Fruit fly (Drosophila melanogaster) whole organism, embryonic: Measurements from ENCODE around the gene CG17199.

Experiments
- Atf6 ChIP-seq: fragments of 200-800 bp; sonication (Bioruptor generic); IDR thresholded peaks from 2 replicates; pipeline ENCODE4 v1.3.6; 2022; ENCODE audit warnings: missing biosample characterization, missing genetic modification characterization
- CG11398 ChIP-seq: fragments of 200-800 bp; sonication (Bioruptor generic); optimal IDR thresholded peaks from 2 replicates; lab custom pipeline; 2016; ENCODE audit warnings: missing biosample characterization, missing genetic modification characterization
- CG11696 ChIP-seq: fragments of 200-800 bp; sonication (Bioruptor generic); IDR thresholded peaks from 2 replicates; pipeline ENCODE4 v1.3.6; 2022; ENCODE audit warnings: missing biosample characterization, missing genetic modification characterization
- CG12769 ChIP-seq: fragments of 200-800 bp; sonication (Bioruptor generic); optimal IDR thresholded peaks from 2 replicates; lab custom pipeline; 2019; ENCODE audit warnings: missing biosample characterization, mild to moderate bottlenecking, missing genetic modification characterization, moderate library complexity
- CG13287 ChIP-seq: fragments of 200-800 bp; sonication (Bioruptor generic); IDR thresholded peaks from 2 replicates; pipeline ENCODE4 v1.3.6; 2022; ENCODE audit warnings: missing biosample characterization, missing genetic modification characterization; ENCODE audit not compliant: partially characterized antibody
- CG14050 ChIP-seq: fragments of 200-800 bp; sonication (Bioruptor generic); IDR thresholded peaks from 3 replicates; pipeline ENCODE4 v1.3.6; 2022; ENCODE audit warnings: missing biosample characterization, missing genetic modification characterization
- CG14710 ChIP-seq: fragments of 200-800 bp; sonication (Bioruptor generic); optimal IDR thresholded peaks from 3 replicates; lab custom pipeline; 2019; ENCODE audit warnings: missing biosample characterization, mild to moderate bottlenecking, missing genetic modification characterization, moderate library complexity
- CG15011 ChIP-seq: fragments of 200-800 bp; sonication (Bioruptor generic); optimal IDR thresholded peaks from 3 replicates; lab custom pipeline; 2018; ENCODE audit warnings: missing biosample characterization, mild to moderate bottlenecking, missing genetic modification characterization
- CG15269 ChIP-seq: fragments of 200-800 bp; sonication (Bioruptor generic); optimal IDR thresholded peaks from 2 replicates; lab custom pipeline; 2018; ENCODE audit warnings: missing biosample characterization, mild to moderate bottlenecking, missing genetic modification characterization, moderate library complexity
- CG15479 ChIP-seq: fragments of 200-800 bp; sonication (Bioruptor generic); optimal IDR thresholded peaks from 3 replicates; lab custom pipeline; 2019; ENCODE audit warnings: missing biosample characterization, mild to moderate bottlenecking, missing genetic modification characterization, moderate library complexity
- CG1603 ChIP-seq: fragments of 200-800 bp; sonication (Bioruptor generic); optimal IDR thresholded peaks from 2 replicates; lab custom pipeline; 2019; ENCODE audit warnings: missing biosample characterization, mild to moderate bottlenecking, missing genetic modification characterization, moderate library complexity
- CG16863 ChIP-seq: fragments of 200-800 bp; sonication (Bioruptor generic); optimal IDR thresholded peaks from 3 replicates; lab custom pipeline; 2016; ENCODE audit warnings: missing biosample characterization, missing genetic modification characterization
- CG17328 ChIP-seq: fragments of 200-800 bp; sonication (Bioruptor generic); IDR thresholded peaks from 2 replicates; pipeline ENCODE4 v1.3.6; 2022; ENCODE audit warnings: missing biosample characterization, missing genetic modification characterization
- CG18599 ChIP-seq: fragments of 200-800 bp; sonication (Bioruptor generic); optimal IDR thresholded peaks from 3 replicates; lab custom pipeline; 2017; ENCODE audit warnings: missing biosample characterization, missing genetic modification characterization, mild to moderate bottlenecking, moderate library complexity, missing genetic modification reagents
- CG18764 ChIP-seq: fragments of 200-800 bp; sonication (Bioruptor generic); optimal IDR thresholded peaks from 3 replicates; lab custom pipeline; 2016; ENCODE audit warnings: missing biosample characterization, missing genetic modification characterization
- CG2116 ChIP-seq: fragments of 200-800 bp; sonication (Bioruptor generic); optimal IDR thresholded peaks from 3 replicates; lab custom pipeline; 2018; ENCODE audit warnings: missing biosample characterization, mild to moderate bottlenecking, missing genetic modification characterization
- CG2678 ChIP-seq: fragments of 200-800 bp; sonication (Bioruptor generic); optimal IDR thresholded peaks from 3 replicates; lab custom pipeline; 2019; ENCODE audit warnings: missing biosample characterization, mild to moderate bottlenecking, missing genetic modification characterization, moderate library complexity
- CG3838 ChIP-seq: fragments of 200-800 bp; sonication (Bioruptor generic); optimal IDR thresholded peaks from 3 replicates; lab custom pipeline; 2016; ENCODE audit warnings: missing biosample characterization, missing genetic modification characterization
- CG42726 ChIP-seq: fragments of 200-800 bp; sonication (Bioruptor generic); IDR thresholded peaks from 2 replicates; pipeline ENCODE4 v1.3.6; 2022; ENCODE audit warnings: missing biosample characterization, missing genetic modification characterization; ENCODE audit not compliant: partially characterized antibody
- CG7839 ChIP-seq: fragments of 200-800 bp; sonication (Bioruptor generic); optimal IDR thresholded peaks from 3 replicates; lab custom pipeline; 2018; ENCODE audit warnings: missing biosample characterization, mild to moderate bottlenecking, missing genetic modification characterization, moderate library complexity
- CG8924 ChIP-seq: fragments of 200-800 bp; optimal IDR thresholded peaks from 3 replicates; lab custom pipeline; 2019; ENCODE audit warnings: missing biosample characterization, mild to moderate bottlenecking, missing genetic modification characterization, moderate library complexity
- CG9609 ChIP-seq: fragments of 200-800 bp; sonication (Bioruptor generic); optimal IDR thresholded peaks from 3 replicates; lab custom pipeline; 2016; ENCODE audit warnings: missing biosample characterization, missing genetic modification characterization
- D19A ChIP-seq: fragments of 200-800 bp; optimal IDR thresholded peaks from 3 replicates; lab custom pipeline; 2019; ENCODE audit warnings: missing biosample characterization, mild to moderate bottlenecking, missing genetic modification characterization, moderate library complexity
- Dfd ChIP-seq, 2 experiments: fragments of >200 bp; optimal IDR thresholded peaks; 2 replicates each; lab custom pipeline; 2017; ENCODE audit warnings: missing biosample characterization in 2 of 2, missing genetic modification characterization in 2 of 2
- Dll ChIP-seq: fragments of 200-800 bp; sonication (Bioruptor generic); IDR thresholded peaks from 4 replicates; pipeline ENCODE4 v1.3.6; 2022; ENCODE audit warnings: missing biosample characterization, missing genetic modification characterization; ENCODE audit not compliant: partially characterized antibody
- Fer2 ChIP-seq: fragments of 200-800 bp; sonication (Bioruptor generic); optimal IDR thresholded peaks from 2 replicates; lab custom pipeline; 2018; ENCODE audit warnings: missing biosample characterization, mild to moderate bottlenecking, missing genetic modification characterization, moderate library complexity
- Gug ChIP-seq: fragments of 200-800 bp; sonication (Bioruptor generic); IDR thresholded peaks from 4 replicates; pipeline ENCODE4 v1.3.6; 2022; ENCODE audit warnings: missing biosample characterization, missing genetic modification characterization
- Hmx ChIP-seq: fragments of 200-800 bp; sonication (Bioruptor generic); optimal IDR thresholded peaks from 2 replicates; lab custom pipeline; 2016; ENCODE audit warnings: missing biosample characterization, missing genetic modification characterization
- Hr78 ChIP-seq, 2 experiments: fragments of 200-800 bp in 1 of 2; fragments of >200 bp in 1 of 2; sonication (Bioruptor generic) in 1 of 2; optimal IDR thresholded peaks; 2 replicates each; lab custom pipeline; 2017 to 2019; ENCODE audit warnings: missing biosample characterization in 2 of 2, missing genetic modification characterization in 2 of 2, mild to moderate bottlenecking in 1 of 2, moderate library complexity in 1 of 2
- Jarid2 ChIP-seq: fragments of 200-800 bp; sonication (Bioruptor generic); optimal IDR thresholded peaks from 3 replicates; lab custom pipeline; 2017; ENCODE audit warnings: mild to moderate bottlenecking, missing biosample characterization, missing genetic modification reagents, missing genetic modification characterization
- Mad ChIP-seq: fragments of 200-800 bp; sonication (Bioruptor generic); optimal IDR thresholded peaks from 2 replicates; lab custom pipeline; 2016; ENCODE audit warnings: missing biosample characterization, missing genetic modification characterization
- NC2β ChIP-seq: fragments of 200-800 bp; sonication (Bioruptor generic); optimal IDR thresholded peaks from 2 replicates; lab custom pipeline; 2016; ENCODE audit warnings: missing biosample characterization, missing genetic modification characterization
- Rx ChIP-seq: fragments of 200-800 bp; sonication (Bioruptor generic); IDR thresholded peaks from 2 replicates; pipeline ENCODE4 v1.3.6; 2022; ENCODE audit warnings: missing biosample characterization, missing genetic modification characterization
- ac ChIP-seq: fragments of 200-800 bp; sonication (Bioruptor generic); optimal IDR thresholded peaks from 3 replicates; lab custom pipeline; 2017; ENCODE audit warnings: missing biosample characterization, mild to moderate bottlenecking, missing genetic modification characterization
- al ChIP-seq: fragments of 200-800 bp; sonication (Bioruptor generic); IDR thresholded peaks from 2 replicates; pipeline ENCODE4 v1.3.6; 2022; ENCODE audit warnings: missing biosample characterization, missing genetic modification characterization
- amos ChIP-seq: fragments of 200-800 bp; sonication (Bioruptor generic); IDR thresholded peaks from 2 replicates; pipeline ENCODE4 v1.3.6; 2022; ENCODE audit warnings: missing biosample characterization, missing genetic modification characterization; ENCODE audit not compliant: partially characterized antibody
- caup ChIP-seq: fragments of 200-800 bp; sonication (Bioruptor generic); optimal IDR thresholded peaks from 3 replicates; lab custom pipeline; 2017; ENCODE audit warnings: missing biosample characterization, mild to moderate bottlenecking, missing genetic modification characterization, moderate library complexity; ENCODE audit not compliant: severe bottlenecking
- gfzf ChIP-seq: fragments of 200-800 bp; sonication (Bioruptor generic); optimal IDR thresholded peaks from 2 replicates; lab custom pipeline; 2016; ENCODE audit warnings: missing biosample characterization, mild to moderate bottlenecking, missing genetic modification characterization, moderate library complexity
- h ChIP-seq: fragments of >200 bp; optimal IDR thresholded peaks from 2 replicates; lab custom pipeline; 2017
- kah ChIP-seq: fragments of 200-800 bp; sonication (Bioruptor generic); optimal IDR thresholded peaks from 2 replicates; lab custom pipeline; 2018; ENCODE audit warnings: missing biosample characterization, mild to moderate bottlenecking, missing genetic modification characterization
- lbe ChIP-seq: fragments of 200-800 bp; sonication (Bioruptor generic); optimal IDR thresholded peaks from 2 replicates; lab custom pipeline; 2016; ENCODE audit warnings: missing biosample characterization, mild to moderate bottlenecking, missing genetic modification characterization
- nmo ChIP-seq: fragments of 200-800 bp; sonication (Bioruptor generic); optimal IDR thresholded peaks from 2 replicates; lab custom pipeline; 2018; ENCODE audit warnings: missing biosample characterization, mild to moderate bottlenecking, missing genetic modification characterization, moderate library complexity
- oc ChIP-seq: fragments of 200-800 bp; sonication (Bioruptor generic); optimal IDR thresholded peaks from 2 replicates; lab custom pipeline; 2018; ENCODE audit warnings: missing biosample characterization, mild to moderate bottlenecking, missing genetic modification characterization, moderate library complexity
- peb ChIP-seq: fragments of 200-800 bp; sonication (Bioruptor generic); IDR thresholded peaks from 2 replicates; pipeline ENCODE4 v1.3.6; 2022; ENCODE audit warnings: missing biosample characterization, missing genetic modification characterization
- rib ChIP-seq: fragments of 200-800 bp; sonication (Bioruptor generic); IDR thresholded peaks from 2 replicates; pipeline ENCODE4 v1.3.6; 2022; ENCODE audit warnings: missing biosample characterization, missing genetic modification characterization
- unpg ChIP-seq: fragments of 200-800 bp; sonication (Bioruptor generic); optimal IDR thresholded peaks from 3 replicates; lab custom pipeline; 2018; ENCODE audit warnings: missing biosample characterization, mild to moderate bottlenecking, missing genetic modification characterization, moderate library complexity
- wdn ChIP-seq: fragments of 200-800 bp; sonication (Bioruptor generic); IDR thresholded peaks from 2 replicates; pipeline ENCODE4 v1.3.6; 2022; ENCODE audit warnings: missing biosample characterization, missing genetic modification characterization
- wor ChIP-seq: fragments of 200-800 bp; sonication (Bioruptor generic); IDR thresholded peaks from 2 replicates; pipeline ENCODE4 v1.3.6; 2022; ENCODE audit warnings: missing biosample characterization, missing genetic modification characterization
- yki ChIP-seq: fragments of >200 bp; optimal IDR thresholded peaks from 3 replicates; lab custom pipeline; 2018
- z ChIP-seq: fragments of 200-800 bp; sonication (Bioruptor generic); IDR thresholded peaks from 3 replicates; pipeline ENCODE4 v1.3.6; 2022; ENCODE audit warnings: missing biosample characterization, missing genetic modification characterization

The CG17199 gene

dm6 chr3R:20253002-20253584, 43.5 kb upstream of the CG17199 start (continued):
- TF ChIP-seq wor: peak; percentile 67
- TF ChIP-seq CG11398 (GFP tag; lab: Kevin White, UChicago): peak; percentile 48
- peak; percentile 94 for TF ChIP-seq CG18599
- peak; percentile 84 for TF ChIP-seq CG16863 (GFP tag; lab: Kevin White, UChicago)
- peak; percentile 88 for TF ChIP-seq caup (GFP tag; lab: Kevin White, UChicago)
- peak; percentile 84 for TF ChIP-seq al (GFP tag; lab: Robert Waterston, UW)
- TF ChIP-seq oc: peak; percentile 82
- peak; percentile 39 for TF ChIP-seq CG15011 (GFP tag; lab: Kevin White, UChicago)
- peak; percentile 83 for TF ChIP-seq CG15269 (tag; lab: Kevin White, UChicago)
- TF ChIP-seq CG15479 (GFP tag; lab: Kevin White, UChicago): no peak
- TF ChIP-seq nmo (GFP tag; lab: Kevin White, UChicago): peak; percentile 79
- peak; percentile 90 for TF ChIP-seq CG18764 (GFP tag; lab: Kevin White, UChicago)
- TF ChIP-seq CG9609 (GFP tag; lab: Kevin White, UChicago): peak; percentile 80
- peak; percentile 92 for TF ChIP-seq Gug (GFP tag; lab: Robert Waterston, UW)
- TF ChIP-seq Hr78 (GFP tag; optimal IDR thresholded peaks at IDR 0.05; lab: Kevin White, UChicago): peak in 1 of 2 experiments; percentile 24
- peak; percentile 93 for TF ChIP-seq CG1603
- TF ChIP-seq wdn (GFP tag; lab: Robert Waterston, UW): peak; percentile 89
- TF ChIP-seq Hmx: peak; percentile 58
- peak; percentile 81 for TF ChIP-seq CG14050 (GFP tag; lab: Robert Waterston, UW)
- peak; percentile 94 for TF ChIP-seq CG12769 (tag; lab: Kevin White, UChicago)
- TF ChIP-seq CG14710 (tag; lab: Kevin White, UChicago): peak; percentile 48
- peak; percentile 81 for TF ChIP-seq peb (GFP tag; lab: Robert Waterston, UW)
- TF ChIP-seq Fer2 (tag; lab: Kevin White, UChicago): peak; percentile 37
- no peak for TF ChIP-seq h (lab: Kevin White, UChicago)
- no peak for TF ChIP-seq gfzf (GFP tag; lab: Kevin White, UChicago)
- TF ChIP-seq CG11696 (GFP tag; lab: Robert Waterston, UW): peak; percentile 83
- peak; percentile 14 for TF ChIP-seq CG2116 (GFP tag; lab: Kevin White, UChicago)
- TF ChIP-seq CG17328 (GFP tag; lab: Robert Waterston, UW): peak; percentile 85
- TF ChIP-seq Rx (GFP tag; lab: Robert Waterston, UW): peak; percentile 89
- peak; percentile 83 for TF ChIP-seq Jarid2 (GFP tag; lab: Kevin White, UChicago)
- TF ChIP-seq lbe (GFP tag; lab: Kevin White, UChicago): peak; percentile 88
- no peak for TF ChIP-seq Dll (GFP tag; lab: Robert Waterston, UW)
- TF ChIP-seq rib (GFP tag; lab: Robert Waterston, UW): peak; percentile 62; the same call in 1 of the 2 replicates
- peak; percentile 54 for TF ChIP-seq yki
- TF ChIP-seq Dfd (GFP tag; optimal IDR thresholded peaks at IDR 0.05; lab: Kevin White, UChicago): no peak
- TF ChIP-seq CG42726 (GFP tag; lab: Robert Waterston, UW): no peak
- TF ChIP-seq amos (GFP tag; lab: Robert Waterston, UW): no peak
- TF ChIP-seq CG8924 (tag; lab: Kevin White, UChicago): peak; percentile 71
- peak; percentile 65 for TF ChIP-seq z (GFP tag; lab: Robert Waterston, UW)
- peak; percentile 83 for TF ChIP-seq CG2678 (tag; lab: Kevin White, UChicago)
- peak; percentile 50 for TF ChIP-seq CG3838
- TF ChIP-seq CG7839 (tag; lab: Kevin White, UChicago): peak; percentile 86
- TF ChIP-seq NC2β (GFP tag; lab: Kevin White, UChicago): peak; percentile 69
- TF ChIP-seq Mad: peak; percentile 81
- TF ChIP-seq unpg (GFP tag; lab: Kevin White, UChicago): peak; percentile 89
- peak; percentile 43 for TF ChIP-seq D19A (tag; lab: Kevin White, UChicago)
- peak; percentile 87 for TF ChIP-seq Atf6 (GFP tag; lab: Robert Waterston, UW)
- TF ChIP-seq ac (GFP tag; lab: Kevin White, UChicago): no peak
- no peak; the same call in 1 of the 2 replicates for TF ChIP-seq CG13287
- TF ChIP-seq kah (GFP tag; lab: Kevin White, UChicago): peak; percentile 5
